Worm (Caenorhabditis elegans): Measurements from ENCODE around the gene xrn-1.

ce11 chrII:14094590-14094989, 25.9 kb downstream of the xrn-1 start, which contains the start of gene col-87:
- TF ChIP-seq him-1 (tag; optimal IDR thresholded peaks at IDR 0.05) = no peak
- TF ChIP-seq W03F9.2 (tag; optimal IDR thresholded peaks at IDR 0.05) = no peak
- TF ChIP-seq dao-5 (tag; optimal IDR thresholded peaks at IDR 0.05) = no peak

Data from whole organism, L4/young adult.